Fruit fly (Drosophila melanogaster) whole organism, embryonic: ENCODE data around the gene CG43062.

Experiments
- Bgb ChIP-seq: fragments of 200-800 bp; sonication (Bioruptor generic); IDR thresholded peaks from 2 replicates; pipeline ENCODE4 v1.3.6; 2022; ENCODE audit warnings: missing biosample characterization, missing genetic modification characterization; ENCODE audit not compliant: partially characterized antibody
- CG10147 ChIP-seq: fragments of 200-800 bp; sonication (Bioruptor generic); optimal IDR thresholded peaks from 2 replicates; lab custom pipeline; 2019; ENCODE audit warnings: missing biosample characterization, mild to moderate bottlenecking, missing genetic modification characterization, moderate library complexity
- CG1024 ChIP-seq: fragments of 200-800 bp; sonication (Bioruptor generic); IDR thresholded peaks from 2 replicates; pipeline ENCODE4 v1.3.6; 2022; ENCODE audit warnings: missing biosample characterization, missing genetic modification characterization
- CG10267 ChIP-seq: fragments of 200-800 bp; sonication (Bioruptor generic); optimal IDR thresholded peaks from 2 replicates; lab custom pipeline; 2018; ENCODE audit warnings: missing biosample characterization, mild to moderate bottlenecking, missing genetic modification characterization, moderate library complexity
- CG10462 ChIP-seq: fragments of 200-800 bp; sonication (Bioruptor generic); optimal IDR thresholded peaks from 2 replicates; lab custom pipeline; 2016; ENCODE audit warnings: missing biosample characterization, missing genetic modification characterization
- CG11398 ChIP-seq: fragments of 200-800 bp; sonication (Bioruptor generic); optimal IDR thresholded peaks from 2 replicates; lab custom pipeline; 2016; ENCODE audit warnings: missing biosample characterization, missing genetic modification characterization
- CG12155 ChIP-seq: fragments of 200-800 bp; sonication (Bioruptor generic); optimal IDR thresholded peaks from 3 replicates; lab custom pipeline; 2016; ENCODE audit warnings: missing biosample characterization, missing genetic modification characterization
- CG13894 ChIP-seq: fragments of 200-800 bp; sonication (Bioruptor generic); optimal IDR thresholded peaks from 3 replicates; lab custom pipeline; 2018; ENCODE audit warnings: missing biosample characterization, mild to moderate bottlenecking, missing genetic modification characterization, moderate library complexity
- CG15601 ChIP-seq: fragments of 200-800 bp; sonication (Bioruptor generic); optimal IDR thresholded peaks from 3 replicates; lab custom pipeline; 2019; ENCODE audit warnings: missing biosample characterization, mild to moderate bottlenecking, missing genetic modification characterization, moderate library complexity
- CG1647 ChIP-seq: fragments of 200-800 bp; sonication (Bioruptor generic); optimal IDR thresholded peaks from 3 replicates; lab custom pipeline; 2016; ENCODE audit warnings: missing biosample characterization, missing genetic modification characterization
- CG17912 ChIP-seq: fragments of 200-800 bp; sonication (Bioruptor generic); optimal IDR thresholded peaks from 2 replicates; lab custom pipeline; 2018; ENCODE audit warnings: missing biosample characterization, mild to moderate bottlenecking, missing genetic modification characterization
- CG30403 ChIP-seq: fragments of 200-800 bp; sonication (Bioruptor generic); optimal IDR thresholded peaks from 3 replicates; lab custom pipeline; 2016; ENCODE audit warnings: missing biosample characterization, missing genetic modification characterization
- CG31388 ChIP-seq: fragments of 200-800 bp; sonication (Bioruptor generic); optimal IDR thresholded peaks from 2 replicates; lab custom pipeline; 2016; ENCODE audit warnings: missing biosample characterization, missing genetic modification characterization
- CG34224 ChIP-seq: fragments of 200-800 bp; sonication (Bioruptor generic); IDR thresholded peaks from 3 replicates; pipeline ENCODE4 v1.3.6; 2022; ENCODE audit warnings: missing biosample characterization, missing genetic modification characterization; ENCODE audit not compliant: partially characterized antibody
- CG4424 ChIP-seq: fragments of 200-800 bp; sonication (Bioruptor generic); optimal IDR thresholded peaks from 3 replicates; lab custom pipeline; 2016; ENCODE audit warnings: missing biosample characterization, missing genetic modification characterization
- CG6272 ChIP-seq: fragments of 200-800 bp; sonication (Bioruptor generic); IDR thresholded peaks from 2 replicates; pipeline ENCODE4 v1.3.6; 2022; ENCODE audit warnings: missing biosample characterization, missing genetic modification characterization
- CG8089 ChIP-seq: fragments of 200-800 bp; sonication (Bioruptor generic); optimal IDR thresholded peaks from 3 replicates; lab custom pipeline; 2016; ENCODE audit warnings: missing biosample characterization, missing genetic modification characterization
- Deaf1 ChIP-seq: fragments of 200-800 bp; optimal IDR thresholded peaks from 3 replicates; lab custom pipeline; 2019; ENCODE audit warnings: missing biosample characterization, mild to moderate bottlenecking, missing genetic modification characterization, moderate library complexity
- Dek ChIP-seq: fragments of 200-800 bp; sonication (Bioruptor generic); optimal IDR thresholded peaks from 3 replicates; lab custom pipeline; 2019; ENCODE audit warnings: missing biosample characterization, mild to moderate bottlenecking, missing genetic modification characterization, moderate library complexity
- Eip74EF ChIP-seq, 2 experiments: fragments of 200-800 bp in 1 of 2; fragments of >200 bp in 1 of 2; sonication (Bioruptor generic) in 1 of 2; optimal IDR thresholded peaks; 2 replicates each; lab custom pipeline; 2017 to 2019; ENCODE audit warnings: missing biosample characterization in 2 of 2, missing genetic modification characterization in 2 of 2, mild to moderate bottlenecking in 1 of 2, moderate library complexity in 1 of 2
- Gug ChIP-seq: fragments of 200-800 bp; sonication (Bioruptor generic); IDR thresholded peaks from 4 replicates; pipeline ENCODE4 v1.3.6; 2022; ENCODE audit warnings: missing biosample characterization, missing genetic modification characterization
- HLH3B ChIP-seq: fragments of 200-800 bp; sonication (Bioruptor generic); IDR thresholded peaks from 2 replicates; pipeline ENCODE4 v1.3.6; 2022; ENCODE audit warnings: missing biosample characterization, missing genetic modification characterization
- Hr78 ChIP-seq, 2 experiments: fragments of 200-800 bp in 1 of 2; fragments of >200 bp in 1 of 2; sonication (Bioruptor generic) in 1 of 2; optimal IDR thresholded peaks; 2 replicates each; lab custom pipeline; 2017 to 2019; ENCODE audit warnings: missing biosample characterization in 2 of 2, missing genetic modification characterization in 2 of 2, mild to moderate bottlenecking in 1 of 2, moderate library complexity in 1 of 2
- Hsf ChIP-seq: fragments of 200-800 bp; sonication (Bioruptor generic); optimal IDR thresholded peaks from 3 replicates; lab custom pipeline; 2016; ENCODE audit warnings: missing biosample characterization, missing genetic modification characterization
- MESR4 ChIP-seq: fragments of 200-800 bp; sonication (Bioruptor generic); optimal IDR thresholded peaks from 2 replicates; lab custom pipeline; 2018; ENCODE audit warnings: missing biosample characterization, mild to moderate bottlenecking, missing genetic modification characterization, moderate library complexity
- Max ChIP-seq: fragments of 200-800 bp; sonication (Bioruptor generic); optimal IDR thresholded peaks from 2 replicates; lab custom pipeline; 2016; ENCODE audit warnings: missing biosample characterization, mild to moderate bottlenecking, missing genetic modification characterization
- Mrtf ChIP-seq: fragments of 200-800 bp; sonication (Bioruptor generic); IDR thresholded peaks from 3 replicates; pipeline ENCODE4 v1.3.6; 2022; ENCODE audit warnings: missing biosample characterization, missing genetic modification characterization
- Nf-YB ChIP-seq: fragments of 200-800 bp; sonication (Bioruptor generic); optimal IDR thresholded peaks from 3 replicates; lab custom pipeline; 2019; ENCODE audit warnings: missing biosample characterization, mild to moderate bottlenecking, missing genetic modification characterization, moderate library complexity
- Nf-YC ChIP-seq: fragments of 200-800 bp; optimal IDR thresholded peaks from 3 replicates; lab custom pipeline; 2019; ENCODE audit warnings: missing biosample characterization, mild to moderate bottlenecking, missing genetic modification characterization, moderate library complexity
- Oaz ChIP-seq: fragments of 200-800 bp; sonication (Bioruptor generic); IDR thresholded peaks from 2 replicates; pipeline ENCODE4 v1.3.6; 2022; ENCODE audit warnings: missing biosample characterization, missing genetic modification characterization
- PHDP ChIP-seq: fragments of 200-800 bp; sonication (Bioruptor generic); optimal IDR thresholded peaks from 3 replicates; lab custom pipeline; 2018; ENCODE audit warnings: missing biosample characterization, mild to moderate bottlenecking, missing genetic modification characterization, moderate library complexity
- Scr ChIP-seq: fragments of 200-800 bp; sonication (Bioruptor generic); IDR thresholded peaks from 2 replicates; pipeline ENCODE4 v1.3.6; 2022; ENCODE audit warnings: missing biosample characterization, missing genetic modification characterization; ENCODE audit not compliant: partially characterized antibody
- Sox100B ChIP-seq: fragments of 200-800 bp; sonication (Bioruptor generic); optimal IDR thresholded peaks from 3 replicates; lab custom pipeline; 2018; ENCODE audit warnings: missing biosample characterization, mild to moderate bottlenecking, missing genetic modification characterization
- Xrp1 ChIP-seq: fragments of 200-800 bp; sonication (Bioruptor generic); IDR thresholded peaks from 2 replicates; pipeline ENCODE4 v1.3.6; 2022; ENCODE audit warnings: missing biosample characterization, missing genetic modification characterization
- btn ChIP-seq: fragments of 200-800 bp; sonication (Bioruptor generic); optimal IDR thresholded peaks from 2 replicates; lab custom pipeline; 2016; ENCODE audit warnings: missing biosample characterization, missing genetic modification characterization
- croc ChIP-seq: fragments of 200-800 bp; sonication (Bioruptor generic); conservative IDR thresholded peaks from 3 replicates; pipeline ENCODE4 v1.3.6; 2022; ENCODE audit warnings: missing biosample characterization, missing genetic modification characterization
- dm ChIP-seq: fragments of 200-800 bp; sonication (Bioruptor generic); optimal IDR thresholded peaks from 3 replicates; lab custom pipeline; 2016; ENCODE audit warnings: missing biosample characterization, missing genetic modification characterization
- dysf ChIP-seq: fragments of 200-800 bp; sonication (Bioruptor generic); IDR thresholded peaks from 3 replicates; pipeline ENCODE4 v1.3.6; 2022; ENCODE audit warnings: missing biosample characterization, missing genetic modification characterization
- eyg ChIP-seq: fragments of 200-800 bp; sonication (Bioruptor generic); optimal IDR thresholded peaks from 3 replicates; lab custom pipeline; 2016; ENCODE audit warnings: missing biosample characterization, missing genetic modification characterization
- fd96Cb ChIP-seq: fragments of 200-800 bp; sonication (Bioruptor generic); optimal IDR thresholded peaks from 2 replicates; lab custom pipeline; 2018; ENCODE audit warnings: missing biosample characterization, mild to moderate bottlenecking, missing genetic modification characterization, moderate library complexity
- grau ChIP-seq: fragments of 200-800 bp; optimal IDR thresholded peaks from 3 replicates; lab custom pipeline; 2019; ENCODE audit warnings: missing biosample characterization, mild to moderate bottlenecking, missing genetic modification characterization, moderate library complexity
- hbn ChIP-seq: fragments of 200-800 bp; sonication (Bioruptor generic); IDR thresholded peaks from 2 replicates; pipeline ENCODE4 v1.3.6; 2022; ENCODE audit warnings: missing biosample characterization, missing genetic modification characterization; ENCODE audit not compliant: partially characterized antibody
- kay ChIP-seq: fragments of 200-800 bp; sonication (Bioruptor generic); optimal IDR thresholded peaks from 2 replicates; lab custom pipeline; 2016; ENCODE audit warnings: missing biosample characterization, missing genetic modification characterization
- luna ChIP-seq: fragments of 200-800 bp; sonication (Bioruptor generic); optimal IDR thresholded peaks from 2 replicates; lab custom pipeline; 2016; ENCODE audit warnings: missing biosample characterization, missing genetic modification characterization
- pros ChIP-seq: fragments of 200-800 bp; sonication (Bioruptor generic); optimal IDR thresholded peaks from 3 replicates; lab custom pipeline; 2019; ENCODE audit warnings: missing biosample characterization, mild to moderate bottlenecking, missing genetic modification characterization, moderate library complexity
- psq ChIP-seq: fragments of 200-800 bp; sonication (Bioruptor generic); optimal IDR thresholded peaks from 2 replicates; lab custom pipeline; 2017; ENCODE audit warnings: missing biosample characterization, missing genetic modification characterization
- pzg ChIP-seq: fragments of 200-800 bp; sonication (Bioruptor generic); optimal IDR thresholded peaks from 3 replicates; lab custom pipeline; 2018; ENCODE audit warnings: missing biosample characterization, mild to moderate bottlenecking, missing genetic modification characterization, moderate library complexity
- sens-2 ChIP-seq: fragments of 200-800 bp; sonication (Bioruptor generic); IDR thresholded peaks from 2 replicates; pipeline ENCODE4 v1.3.6; 2022; ENCODE audit warnings: missing biosample characterization, missing genetic modification characterization
- ttk ChIP-seq: fragments of 200-800 bp; sonication (Bioruptor generic); IDR thresholded peaks from 2 replicates; pipeline ENCODE4 v2.1.2; 2022; ENCODE audit warnings: missing biosample characterization, missing genetic modification characterization
- usp ChIP-seq: fragments of >200 bp; optimal IDR thresholded peaks from 2 replicates; lab custom pipeline; 2017; ENCODE audit warnings: missing biosample characterization, missing genetic modification characterization
- z ChIP-seq: fragments of 200-800 bp; sonication (Bioruptor generic); IDR thresholded peaks from 3 replicates; pipeline ENCODE4 v1.3.6; 2022; ENCODE audit warnings: missing biosample characterization, missing genetic modification characterization

The CG43062 gene

dm6 chr3R:11773999-11774397, 23.9 kb downstream of the CG43062 start (continued):
- TF ChIP-seq sens-2 (GFP tag; lab: Robert Waterston, UW) (0 out of 2 replicates have a peak, but pooled peaks have one; percentile 9), CG34224 (GFP tag; lab: Robert Waterston, UW) (no peak), CG1647 (GFP tag; lab: Kevin White, UChicago) (no peak), CG12155 (peak; percentile 22), Nf-YB (GFP tag; lab: Kevin White, UChicago) (peak; percentile 63), Hr78 (GFP tag; optimal IDR thresholded peaks at IDR 0.05; lab: Kevin White, UChicago) (peak in 1 of 2 experiments; percentile 53), dysf (GFP tag; lab: Robert Waterston, UW) (peak; percentile 72), HLH3B (peak; percentile 51; the same call in 1 of the 2 replicates), CG4424 (GFP tag; lab: Kevin White, UChicago) (peak; percentile 66), croc (peak; percentile 43; the same call in 2 of the 3 replicates), pzg (GFP tag; lab: Kevin White, UChicago) (no peak), ttk (peak; percentile 31), pros (GFP tag; lab: Kevin White, UChicago) (no peak), PHDP (tag; lab: Kevin White, UChicago) (peak; percentile 80), Oaz (GFP tag; lab: Robert Waterston, UW) (0 out of 2 replicates have a peak, but pooled peaks have one; percentile 23), Nf-YC (tag; lab: Kevin White, UChicago) (peak; percentile 68), CG11398 (GFP tag; lab: Kevin White, UChicago) (no peak), CG10462 (GFP tag; lab: Kevin White, UChicago) (peak; percentile 4), dm (no peak), CG13894 (tag; lab: Kevin White, UChicago) (peak; percentile 77), CG30403 (GFP tag; lab: Kevin White, UChicago) (peak; percentile 79), CG1024 (GFP tag; lab: Robert Waterston, UW) (no peak), z (GFP tag; lab: Robert Waterston, UW) (no peak), CG6272 (GFP tag; lab: Robert Waterston, UW) (no peak), usp (GFP tag; lab: Kevin White, UChicago) (no peak), Xrp1 (GFP tag; lab: Robert Waterston, UW) (peak; percentile 73; the same call in 1 of the 2 replicates), CG31388 (no peak), btn (GFP tag; lab: Kevin White, UChicago) (no peak), MESR4 (GFP tag; lab: Kevin White, UChicago) (no peak), CG8089 (GFP tag; lab: Kevin White, UChicago) (no peak), grau (tag; lab: Kevin White, UChicago) (peak; percentile 86), kay (GFP tag; lab: Kevin White, UChicago) (peak; percentile 1), Mrtf (GFP tag; lab: Robert Waterston, UW) (no peak), Max (GFP tag; lab: Kevin White, UChicago) (no peak), psq (GFP tag; lab: Kevin White, UChicago) (peak; percentile 49), Dek (peak; percentile 75), hbn (no peak), fd96Cb (tag; lab: Kevin White, UChicago) (peak; percentile 78), Scr (GFP tag; lab: Robert Waterston, UW) (no peak), Gug (GFP tag; lab: Robert Waterston, UW) (no peak), eyg (GFP tag; lab: Kevin White, UChicago) (no peak), luna (no peak), CG17912 (GFP tag; lab: Kevin White, UChicago) (no peak), CG15601 (tag; lab: Kevin White, UChicago) (peak; percentile 75), Deaf1 (tag; lab: Kevin White, UChicago) (peak; percentile 40), Hsf (peak; percentile 54), Sox100B (GFP tag; lab: Kevin White, UChicago) (peak; percentile 80), Eip74EF (GFP tag; optimal IDR thresholded peaks at IDR 0.05; lab: Kevin White, UChicago) (peak in 1 of 2 experiments; percentile 61), CG10267 (tag; lab: Kevin White, UChicago) (peak; percentile 81), Bgb (GFP tag; lab: Robert Waterston, UW) (no peak), CG10147 (peak; percentile 79)
